Worm (Caenorhabditis elegans) whole organism, mixed stage, embryonic: Measurements from ENCODE around the gene gop-2.

Source experiments
- bed-3 ChIP-seq: fragments of 200-800 bp; sonication (Bioruptor generic); optimal IDR thresholded peaks from 3 replicates; lab custom pipeline; 2018; ENCODE audit warnings: mild to moderate bottlenecking, missing genetic modification characterization, moderate library complexity, missing compliant biosample characterization
- blmp-1 ChIP-seq: fragments of 150-350 bp; optimal IDR thresholded peaks from 2 replicates; lab custom pipeline; 2014; ENCODE audit warnings: missing biosample characterization, missing genetic modification characterization
- ces-1 ChIP-seq: fragments of 150-350 bp; optimal IDR thresholded peaks from 2 replicates; lab custom pipeline; 2014; ENCODE audit warnings: missing biosample characterization, missing genetic modification reagents, missing genetic modification characterization
- mep-1 ChIP-seq: fragments of 150-350 bp; optimal IDR thresholded peaks from 2 replicates; lab custom pipeline; 2017; ENCODE audit warnings: missing biosample characterization, missing genetic modification reagents, missing genetic modification characterization, inconsistent platforms
- nhr-12 ChIP-seq: fragments of 150-350 bp; optimal IDR thresholded peaks from 2 replicates; lab custom pipeline; 2014; ENCODE audit warnings: missing biosample characterization, missing genetic modification characterization
- nhr-2 ChIP-seq: fragments of 150-350 bp; optimal IDR thresholded peaks from 2 replicates; lab custom pipeline; 2014; ENCODE audit warnings: missing biosample characterization, missing genetic modification characterization
- nhr-28 ChIP-seq: fragments of 150-350 bp; optimal IDR thresholded peaks from 2 replicates; lab custom pipeline; 2014; ENCODE audit warnings: missing biosample characterization, missing genetic modification characterization
- nhr-76 ChIP-seq: sonication (generic microtip); optimal IDR thresholded peaks from 2 replicates; lab custom pipeline; 2017; ENCODE audit warnings: missing biosample characterization, missing genetic modification characterization
- snpc-4 ChIP-seq: fragments of 150-350 bp; optimal IDR thresholded peaks from 2 replicates; lab custom pipeline; 2014; ENCODE audit warnings: missing biosample characterization, missing genetic modification characterization
- unc-39 ChIP-seq: fragments of 150-350 bp; optimal IDR thresholded peaks from 2 replicates; lab custom pipeline; 2014; ENCODE audit warnings: missing biosample characterization, missing genetic modification characterization
- unc-62 ChIP-seq: fragments of 150-350 bp; optimal IDR thresholded peaks from 2 replicates; lab custom pipeline; 2014; ENCODE audit warnings: missing biosample characterization, missing genetic modification reagents, missing genetic modification characterization

DNA sequence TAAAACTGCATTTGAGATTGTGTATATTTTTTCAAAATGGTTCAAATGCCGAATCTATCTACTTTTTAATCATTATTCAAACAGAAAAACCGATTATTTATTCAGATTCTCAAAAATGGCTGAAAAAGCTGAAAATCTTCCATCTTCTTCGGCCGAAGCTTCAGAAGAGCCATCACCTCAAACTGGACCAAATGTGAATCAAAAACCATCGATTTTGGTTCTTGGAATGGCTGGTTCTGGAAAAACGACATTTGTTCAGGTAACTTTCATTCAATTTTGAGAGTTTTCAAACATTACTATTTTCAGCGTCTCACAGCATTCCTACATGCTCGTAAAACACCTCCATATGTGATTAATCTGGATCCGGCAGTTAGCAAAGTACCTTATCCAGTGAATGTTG lies at the start of gene gop-2:
- TF ChIP-seq unc-62 (GFP tag; lab: Kevin White, UChicago) (no peak), blmp-1 (no peak), snpc-4 (no peak), nhr-2 (tag; lab: Kevin White, UChicago) (no peak), nhr-28 (tag; lab: Kevin White, UChicago) (no peak), ces-1 (GFP tag; lab: Kevin White, UChicago) (no peak), nhr-76 (tag; lab: Kevin White, UChicago) (no peak), bed-3 (GFP tag; lab: Kevin White, UChicago) (no peak), nhr-12 (tag; lab: Kevin White, UChicago) (no peak), mep-1 (no peak), unc-39 (tag; lab: Kevin White, UChicago) (no peak)
